Worm (Caenorhabditis elegans): ENCODE measurements around the gene F21C10.5.

Gene F21C10.5

DNA sequence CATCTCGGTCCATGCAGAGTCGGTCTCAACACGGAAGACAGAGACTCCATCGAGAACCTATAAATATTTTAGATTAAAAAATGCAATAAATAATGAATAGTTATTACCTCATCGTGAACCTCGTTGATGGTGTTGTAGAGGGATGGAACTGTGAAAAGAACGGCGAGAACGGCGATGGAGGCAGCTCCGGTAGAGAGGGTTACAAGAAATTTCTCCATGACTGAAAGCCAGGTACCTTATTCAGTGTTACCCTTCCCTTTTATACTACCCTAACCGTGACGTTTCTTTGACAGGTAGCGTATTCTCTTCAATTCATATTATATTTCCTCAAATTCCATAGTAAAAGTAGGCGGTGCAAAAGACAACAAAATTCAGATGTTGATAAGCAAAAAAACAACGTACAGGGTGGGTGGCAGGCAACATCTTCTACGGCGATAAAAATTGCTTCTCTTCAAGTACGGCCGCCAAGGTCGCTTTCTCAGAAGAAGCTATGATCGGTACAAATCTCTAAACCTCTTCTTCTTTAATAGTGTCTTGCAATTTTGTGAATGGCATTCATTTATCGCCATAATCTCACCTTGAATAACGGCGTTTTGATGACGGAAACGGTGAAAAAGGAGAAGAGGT, 39.7 kb downstream of the F21C10.5 start, which contains the start of gene col-10:
Gene col-10 (minus strand): TSS at position 235 of the 627 bp plus-strand sequence.
- TF ChIP-seq mls-2 (tag; optimal IDR thresholded peaks at IDR 0.05) (no peak), ham-2 (GFP tag; optimal IDR thresholded peaks at IDR 0.05) (peak; percentile 66)

DNA sequence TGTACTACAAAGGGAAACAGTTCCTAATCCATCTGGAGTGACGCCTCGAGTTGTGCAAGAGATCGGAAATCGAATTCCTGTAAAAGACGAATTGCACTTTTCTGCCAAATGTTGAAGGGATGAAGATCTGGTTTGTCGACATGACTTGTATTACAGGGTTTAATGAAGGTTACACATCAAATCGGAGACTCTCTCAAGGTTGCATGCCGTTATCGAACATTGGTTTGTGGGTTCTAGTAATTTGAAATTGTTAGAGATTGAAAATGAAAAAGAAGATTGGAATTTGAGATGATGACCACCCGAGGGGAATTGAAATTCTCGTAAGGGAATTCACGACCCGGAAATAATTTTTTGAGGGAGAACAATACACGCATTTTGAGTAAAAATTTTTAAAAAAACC, 40.9 kb downstream of the F21C10.5 start:
- TF ChIP-seq elt-1 (tag; optimal IDR thresholded peaks at IDR 0.05; ENCODE audit: borderline replicate concordance, insufficient read depth): no peak
- no peak for TF ChIP-seq cnd-1 (tag; optimal IDR thresholded peaks at IDR 0.05)
- TF ChIP-seq tbx-8 (GFP tag; optimal IDR thresholded peaks at IDR 0.05): no peak
- no peak for TF ChIP-seq ceh-43 (GFP tag; optimal IDR thresholded peaks at IDR 0.05)
- TF ChIP-seq ceh-83 (GFP tag; optimal IDR thresholded peaks at IDR 0.05): no peak
- TF ChIP-seq unc-39 (tag; optimal IDR thresholded peaks at IDR 0.05): no peak
- no peak for TF ChIP-seq sptf-1 (tag; optimal IDR thresholded peaks at IDR 0.05)
- no peak for TF ChIP-seq nhr-237 (tag; optimal IDR thresholded peaks at IDR 0.05)
- TF ChIP-seq elt-3 (tag; optimal IDR thresholded peaks at IDR 0.05): no peak
- TF ChIP-seq ceh-39 (tag; optimal IDR thresholded peaks at IDR 0.05): no peak
- no peak for TF ChIP-seq lin-32 (GFP tag; optimal IDR thresholded peaks at IDR 0.05)
- no peak for TF ChIP-seq mls-2 (tag; optimal IDR thresholded peaks at IDR 0.05)
- TF ChIP-seq nhr-2 (tag; optimal IDR thresholded peaks at IDR 0.05): no peak
- TF ChIP-seq ztf-11 (tag; optimal IDR thresholded peaks at IDR 0.05): no peak
- no peak for TF ChIP-seq sem-2 (GFP tag; optimal IDR thresholded peaks at IDR 0.05)
- no peak for TF ChIP-seq zip-8 (tag; optimal IDR thresholded peaks at IDR 0.05)
- TF ChIP-seq snpc-4 (tag; optimal IDR thresholded peaks at IDR 0.05): no peak
- TF ChIP-seq nhr-76 (tag; optimal IDR thresholded peaks at IDR 0.05): no peak
- no peak for TF ChIP-seq lsy-2 (tag; optimal IDR thresholded peaks at IDR 0.05)
- no peak for TF ChIP-seq hlh-1 (tag; optimal IDR thresholded peaks at IDR 0.05)

DNA sequence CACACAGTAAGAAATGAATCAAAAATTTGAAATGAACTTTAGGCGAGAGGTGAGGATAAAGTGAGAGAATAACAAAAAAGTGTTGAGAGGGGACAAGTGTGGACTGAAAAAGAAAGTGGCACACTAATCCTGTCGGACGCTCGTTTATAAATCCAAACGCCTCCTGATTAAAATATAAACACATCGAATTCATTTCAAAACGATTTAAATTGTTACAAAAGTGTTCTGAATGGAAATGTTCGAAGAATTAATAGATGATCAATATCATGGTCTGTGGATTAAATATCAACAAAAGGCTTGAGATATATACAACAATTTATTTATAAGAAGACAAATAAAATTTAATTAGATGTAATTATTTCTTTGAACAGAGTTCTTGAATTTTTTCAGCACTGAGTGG, 42.6 kb downstream of the F21C10.5 start, which contains the start of gene B0222.11:
Gene B0222.11 (minus strand): TSS at position 101 of the 400 bp plus-strand sequence.
- TF ChIP-seq lin-13 (tag; optimal IDR thresholded peaks at IDR 0.05) (no peak), M03D4.4 (tag; optimal IDR thresholded peaks at IDR 0.05) (no peak), mep-1 (tag; optimal IDR thresholded peaks at IDR 0.05) (no peak), sem-2 (GFP tag; optimal IDR thresholded peaks at IDR 0.05) (no peak), pha-4 (tag; optimal IDR thresholded peaks at IDR 0.05) (no peak), unc-39 (tag; optimal IDR thresholded peaks at IDR 0.05) (no peak), unc-62 (GFP tag; optimal IDR thresholded peaks at IDR 0.05) (no peak), ceh-43 (GFP tag; optimal IDR thresholded peaks at IDR 0.05) (no peak), lin-32 (GFP tag; optimal IDR thresholded peaks at IDR 0.05) (no peak), bed-3 (GFP tag; optimal IDR thresholded peaks at IDR 0.05) (no peak), ham-2 (GFP tag; optimal IDR thresholded peaks at IDR 0.05) (no peak), flh-1 (GFP tag; optimal IDR thresholded peaks at IDR 0.05) (no peak)

DNA sequence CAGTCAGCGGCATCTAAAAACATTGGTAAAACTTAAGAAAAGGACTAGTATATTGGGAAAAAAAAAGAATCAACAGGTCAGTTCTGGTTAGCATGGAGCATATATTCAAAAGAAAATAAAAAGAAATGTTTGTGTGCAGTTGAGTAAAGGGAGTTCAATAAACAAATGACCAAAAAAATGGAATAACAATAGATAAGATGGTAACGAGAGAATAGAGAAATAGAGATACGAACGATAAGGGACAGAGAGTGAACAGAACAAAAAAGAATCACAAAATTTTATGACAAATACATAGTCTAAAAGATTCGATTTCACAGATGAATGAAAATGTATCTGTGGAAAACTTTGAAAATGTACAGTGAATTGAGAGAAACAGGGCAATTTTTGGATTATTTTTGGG, 47.5 kb downstream of the F21C10.5 start, which contains the start of gene gad-3:
Gene gad-3 (minus strand): TSS at position 17 of the 400 bp plus-strand sequence.
- TF ChIP-seq lin-13 (tag; optimal IDR thresholded peaks at IDR 0.05) (no peak), M03D4.4 (tag; optimal IDR thresholded peaks at IDR 0.05) (no peak), sptf-1 (tag; optimal IDR thresholded peaks at IDR 0.05) (no peak), ces-1 (GFP tag; optimal IDR thresholded peaks at IDR 0.05) (no peak), lsy-2 (tag; optimal IDR thresholded peaks at IDR 0.05) (no peak), flh-1 (GFP tag; optimal IDR thresholded peaks at IDR 0.05) (no peak), unc-120 (tag; optimal IDR thresholded peaks at IDR 0.05; ENCODE audit: poor library complexity, severe bottlenecking) (no peak), nhr-28 (tag; optimal IDR thresholded peaks at IDR 0.05) (no peak)

DNA sequence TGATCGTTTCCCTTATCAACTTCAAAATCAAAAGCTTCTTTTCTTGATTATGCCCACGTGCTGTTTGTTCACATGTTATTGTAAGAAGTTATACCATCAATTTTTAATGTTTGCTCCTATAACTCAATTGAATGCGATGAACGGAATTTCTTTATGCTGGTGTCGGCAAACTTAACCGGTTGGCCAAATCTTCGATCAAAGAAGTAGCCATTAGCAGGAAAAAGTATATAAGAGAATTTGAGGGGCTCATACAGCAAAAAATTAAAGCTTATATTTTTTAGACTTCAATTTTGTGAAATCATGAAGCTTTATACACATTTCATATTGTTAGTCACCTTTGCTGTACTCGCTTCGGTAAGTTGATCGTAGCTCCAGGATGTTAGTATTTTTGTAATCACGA, 48.3 kb downstream of the F21C10.5 start, which contains the start of gene pqn-16:
Gene pqn-16 (plus strand): TSS at position 301 of the 400 bp plus-strand sequence.
- TF ChIP-seq ztf-11 (tag; optimal IDR thresholded peaks at IDR 0.05): no peak
- TF ChIP-seq nhr-237 (tag; optimal IDR thresholded peaks at IDR 0.05): no peak
- no peak for TF ChIP-seq hlh-1 (tag; optimal IDR thresholded peaks at IDR 0.05)
- TF ChIP-seq sptf-1 (tag; optimal IDR thresholded peaks at IDR 0.05): no peak
- TF ChIP-seq lin-13 (tag; optimal IDR thresholded peaks at IDR 0.05): no peak
